Worm (Caenorhabditis elegans): Measurements from ENCODE around the gene T19C4.5.

ce11 chrV:11171906-11172305, at the start of gene T19C4.5:
- TF ChIP-seq ceh-34 (tag; optimal IDR thresholded peaks at IDR 0.05) (no peak), fkh-10 (GFP tag; optimal IDR thresholded peaks at IDR 0.05) (no peak), fkh-6 (tag; optimal IDR thresholded peaks at IDR 0.05) (no peak), hlh-30 (tag; optimal IDR thresholded peaks at IDR 0.05; ENCODE audit: insufficient read depth) (no peak), ama-1 (optimal IDR thresholded peaks at IDR 0.05) (no peak), pax-1 (tag; optimal IDR thresholded peaks at IDR 0.05) (no peak)
